Worm (Caenorhabditis elegans) whole organism, L1 larva: ENCODE data around the gene gpa-6.

Experiments used
- C04F5.9 ChIP-seq: sonication (generic microtip); optimal IDR thresholded peaks from 2 replicates; lab custom pipeline; 2016; ENCODE audit warnings: missing genetic modification characterization, missing compliant biosample characterization
- C34B4.2 ChIP-seq: sonication (generic microtip); optimal IDR thresholded peaks from 2 replicates; lab custom pipeline; 2017; ENCODE audit warnings: mild to moderate bottlenecking, missing genetic modification characterization, missing compliant biosample characterization
- F16B12.6 ChIP-seq: fragments of 150-350 bp; optimal IDR thresholded peaks from 2 replicates; lab custom pipeline; 2014; ENCODE audit warnings: missing biosample characterization, missing genetic modification characterization
- Y116A8C.19 ChIP-seq: sonication (generic microtip); optimal IDR thresholded peaks from 2 replicates; lab custom pipeline; 2016; ENCODE audit warnings: missing compliant biosample characterization, missing genetic modification characterization, borderline replicate concordance
- aha-1 ChIP-seq: fragments of 150-350 bp; optimal IDR thresholded peaks from 2 replicates; lab custom pipeline; 2014; ENCODE audit warnings: missing biosample characterization, missing genetic modification characterization
- alr-1 ChIP-seq: fragments of 200-800 bp; sonication (Bioruptor generic); optimal IDR thresholded peaks from 2 replicates; lab custom pipeline; 2018; ENCODE audit warnings: borderline replicate concordance, mild to moderate bottlenecking, missing genetic modification characterization, missing compliant biosample characterization
- aly-2 ChIP-seq: fragments of 150-350 bp; optimal IDR thresholded peaks from 2 replicates; lab custom pipeline; 2014; ENCODE audit warnings: missing biosample characterization, missing genetic modification characterization
- ama-1 ChIP-seq: fragments of 150-350 bp; optimal IDR thresholded peaks from 2 replicates; lab custom pipeline; 2014
- ceh-63 ChIP-seq: fragments of 200-800 bp; sonication (Bioruptor generic); optimal IDR thresholded peaks from 2 replicates; lab custom pipeline; 2018; ENCODE audit warnings: mild to moderate bottlenecking, missing genetic modification characterization, missing compliant biosample characterization
- ceh-8 ChIP-seq: fragments of 200-800 bp; sonication (Bioruptor generic); optimal IDR thresholded peaks from 2 replicates; lab custom pipeline; 2018; ENCODE audit warnings: mild to moderate bottlenecking, missing genetic modification characterization, moderate library complexity, missing compliant biosample characterization
- ceh-88 ChIP-seq: fragments of 200-800 bp; sonication (Bioruptor generic); IDR thresholded peaks from 2 replicates; pipeline ENCODE4 v1.3.6; 2022; ENCODE audit warnings: missing genetic modification characterization, missing compliant biosample characterization
- ceh-90 ChIP-seq: sonication (generic microtip); optimal IDR thresholded peaks from 2 replicates; lab custom pipeline; 2016; ENCODE audit warnings: missing genetic modification characterization, missing compliant biosample characterization
- ces-1 ChIP-seq: fragments of 150-350 bp; optimal IDR thresholded peaks from 2 replicates; lab custom pipeline; 2014; ENCODE audit warnings: missing biosample characterization, missing genetic modification reagents, missing genetic modification characterization
- egl-13 ChIP-seq: sonication (generic microtip); optimal IDR thresholded peaks from 2 replicates; lab custom pipeline; 2016; ENCODE audit warnings: missing genotype, missing genetic modification reagents, missing genetic modification characterization, missing compliant biosample characterization
- elt-2 ChIP-seq: sonication (generic microtip); optimal IDR thresholded peaks from 2 replicates; lab custom pipeline; 2016; ENCODE audit warnings: missing genetic modification characterization, mild to moderate bottlenecking, inconsistent platforms, missing compliant biosample characterization, missing genetic modification reagents
- elt-3 ChIP-seq, 6 experiments: fragments of 150-350 bp in 1 of 6; sonication (generic microtip); optimal IDR thresholded peaks; 2 replicates each; lab custom pipeline; 2017 to 2018; ENCODE audit warnings: missing biosample characterization in 6 of 6, missing genetic modification characterization in 6 of 6, inconsistent platforms in 1 of 6
- ets-5 ChIP-seq: fragments of 200-800 bp; sonication (Bioruptor generic); IDR thresholded peaks from 2 replicates; pipeline ENCODE4 v1.3.6; 2022; ENCODE audit warnings: missing genetic modification characterization, missing compliant biosample characterization
- fkh-10 ChIP-seq: sonication (generic microtip); optimal IDR thresholded peaks from 2 replicates; lab custom pipeline; 2017; ENCODE audit warnings: missing biosample characterization, missing genetic modification reagents, missing genetic modification characterization
- fos-1 ChIP-seq: fragments of 150-350 bp; optimal IDR thresholded peaks from 2 replicates; lab custom pipeline; 2014; ENCODE audit warnings: missing biosample characterization, missing genetic modification characterization
- hlh-17 ChIP-seq: fragments of 200-800 bp; sonication (Bioruptor generic); optimal IDR thresholded peaks from 2 replicates; lab custom pipeline; 2018; ENCODE audit warnings: missing genetic modification characterization, mild to moderate bottlenecking, missing compliant biosample characterization, moderate library complexity, borderline replicate concordance
- hlh-4 ChIP-seq: sonication (generic microtip); optimal IDR thresholded peaks from 2 replicates; lab custom pipeline; 2016; ENCODE audit warnings: mild to moderate bottlenecking, missing genetic modification characterization, missing compliant biosample characterization
- hpl-2 ChIP-seq: fragments of 150-350 bp; optimal IDR thresholded peaks from 2 replicates; lab custom pipeline; 2014; ENCODE audit warnings: missing biosample characterization, missing genetic modification reagents, missing genetic modification characterization
- irx-1 ChIP-seq: sonication (generic microtip); optimal IDR thresholded peaks from 2 replicates; lab custom pipeline; 2016; ENCODE audit warnings: missing genetic modification characterization, missing compliant biosample characterization
- isw-1 ChIP-seq: fragments of 200-800 bp; sonication (Bioruptor generic); IDR thresholded peaks from 2 replicates; pipeline ENCODE4 v1.3.6; 2022; ENCODE audit warnings: missing genetic modification characterization, missing compliant biosample characterization
- jun-1 ChIP-seq: fragments of 150-350 bp; optimal IDR thresholded peaks from 2 replicates; lab custom pipeline; 2014; ENCODE audit warnings: missing biosample characterization, missing genetic modification reagents, missing genetic modification characterization
- lir-3 ChIP-seq: sonication (generic microtip); optimal IDR thresholded peaks from 2 replicates; lab custom pipeline; 2016; ENCODE audit warnings: mild to moderate bottlenecking, missing genetic modification characterization, moderate library complexity, missing compliant biosample characterization; ENCODE audit not compliant: poor library complexity
- lsy-2 ChIP-seq, 2 experiments: fragments of 150-350 bp; optimal IDR thresholded peaks; 2 replicates each; lab custom pipeline; 2014; ENCODE audit warnings: missing biosample characterization in 2 of 2, missing genetic modification characterization in 2 of 2
- mab-9 ChIP-seq: fragments of 200-800 bp; sonication (Bioruptor generic); IDR thresholded peaks from 2 replicates; pipeline ENCODE4 v1.3.6; 2022; ENCODE audit warnings: missing genetic modification reagents, missing genetic modification characterization, missing compliant biosample characterization
- mdl-1 ChIP-seq, 2 experiments: fragments of 150-350 bp; optimal IDR thresholded peaks; 2 replicates each; lab custom pipeline; 2014 to 2017; ENCODE audit warnings: missing biosample characterization in 2 of 2, missing genetic modification characterization in 2 of 2, inconsistent platforms in 1 of 2
- nhr-19 ChIP-seq: fragments of 200-800 bp; sonication (Bioruptor generic); conservative IDR thresholded peaks from 2 replicates; pipeline ENCODE4 v1.3.6; 2022; ENCODE audit warnings: missing genetic modification characterization, missing compliant biosample characterization
- nhr-28 ChIP-seq: fragments of 150-350 bp; optimal IDR thresholded peaks from 2 replicates; lab custom pipeline; 2014; ENCODE audit warnings: missing biosample characterization, missing genetic modification characterization
- nhr-47 ChIP-seq: sonication (generic microtip); optimal IDR thresholded peaks from 2 replicates; lab custom pipeline; 2016; ENCODE audit warnings: mild to moderate bottlenecking, missing genetic modification characterization, moderate library complexity, missing compliant biosample characterization
- nhr-71 ChIP-seq: sonication (generic microtip); optimal IDR thresholded peaks from 2 replicates; lab custom pipeline; 2016; ENCODE audit warnings: mild to moderate bottlenecking, missing genetic modification characterization, moderate library complexity, missing compliant biosample characterization
- nhr-76 ChIP-seq: sonication (generic microtip); optimal IDR thresholded peaks from 2 replicates; lab custom pipeline; 2017; ENCODE audit warnings: missing biosample characterization, missing genetic modification characterization
- nhr-77 ChIP-seq: fragments of 150-350 bp; optimal IDR thresholded peaks from 2 replicates; lab custom pipeline; 2014; ENCODE audit warnings: missing biosample characterization, missing genetic modification characterization
- nhr-84 ChIP-seq: sonication (generic microtip); optimal IDR thresholded peaks from 2 replicates; lab custom pipeline; 2017; ENCODE audit warnings: missing biosample characterization, missing genetic modification characterization
- nhr-90 ChIP-seq: sonication (generic microtip); optimal IDR thresholded peaks from 2 replicates; lab custom pipeline; 2016; ENCODE audit warnings: mild to moderate bottlenecking, missing genetic modification characterization, missing compliant biosample characterization; ENCODE audit not compliant: poor library complexity
- pag-3 ChIP-seq: sonication (generic microtip); optimal IDR thresholded peaks from 2 replicates; lab custom pipeline; 2017; ENCODE audit warnings: missing genetic modification characterization, mild to moderate bottlenecking, missing compliant biosample characterization, antibody characterized with exemption, borderline replicate concordance; ENCODE audit not compliant: insufficient read depth
- pqm-1 ChIP-seq: sonication (generic microtip); optimal IDR thresholded peaks from 3 replicates; lab custom pipeline; 2017; ENCODE audit warnings: missing biosample characterization, missing genetic modification characterization
- rnt-1 ChIP-seq: sonication (generic microtip); optimal IDR thresholded peaks from 2 replicates; lab custom pipeline; 2016; ENCODE audit warnings: mild to moderate bottlenecking, missing genetic modification characterization, moderate library complexity, missing compliant biosample characterization
- snpc-4 ChIP-seq: fragments of 150-350 bp; optimal IDR thresholded peaks from 2 replicates; lab custom pipeline; 2014; ENCODE audit warnings: missing biosample characterization, missing genetic modification characterization
- sox-4 ChIP-seq: sonication (generic microtip); optimal IDR thresholded peaks from 2 replicates; lab custom pipeline; 2016; ENCODE audit warnings: missing genetic modification characterization, missing compliant biosample characterization
- sup-37 ChIP-seq: fragments of 200-800 bp; sonication (Bioruptor generic); optimal IDR thresholded peaks from 2 replicates; lab custom pipeline; 2018; ENCODE audit warnings: mild to moderate bottlenecking, missing genetic modification characterization, missing compliant biosample characterization
- swsn-7 ChIP-seq: sonication (generic microtip); optimal IDR thresholded peaks from 2 replicates; lab custom pipeline; 2016; ENCODE audit warnings: missing genetic modification characterization, missing compliant biosample characterization
- tbx-2 ChIP-seq: sonication (generic microtip); optimal IDR thresholded peaks from 2 replicates; lab custom pipeline; 2016; ENCODE audit warnings: missing genetic modification characterization, missing compliant biosample characterization
- unc-130 ChIP-seq: fragments of 150-350 bp; optimal IDR thresholded peaks from 2 replicates; lab custom pipeline; 2017; ENCODE audit warnings: missing biosample characterization, missing genetic modification characterization, inconsistent platforms
- unc-30 ChIP-seq: sonication (generic microtip); optimal IDR thresholded peaks from 2 replicates; lab custom pipeline; 2017; ENCODE audit warnings: missing biosample characterization, missing genetic modification characterization
- vab-15 ChIP-seq: sonication (generic microtip); optimal IDR thresholded peaks from 2 replicates; lab custom pipeline; 2017; ENCODE audit warnings: missing genotype, mild to moderate bottlenecking, missing genetic modification characterization, missing compliant biosample characterization
- xbp-1 ChIP-seq: sonication (generic microtip); optimal IDR thresholded peaks from 2 replicates; lab custom pipeline; 2016; ENCODE audit warnings: missing genetic modification characterization, missing compliant biosample characterization
- ztf-11 ChIP-seq, 2 experiments: sonication (generic microtip); optimal IDR thresholded peaks; 2 replicates each; lab custom pipeline; 2016 to 2017; ENCODE audit warnings: missing genetic modification characterization in 2 of 2, missing biosample characterization in 1 of 2, missing compliant biosample characterization in 1 of 2
- ztf-4 ChIP-seq: fragments of 150-350 bp; optimal IDR thresholded peaks from 2 replicates; lab custom pipeline; 2014; ENCODE audit warnings: missing biosample characterization, missing genetic modification characterization

The gpa-6 gene

DNA sequence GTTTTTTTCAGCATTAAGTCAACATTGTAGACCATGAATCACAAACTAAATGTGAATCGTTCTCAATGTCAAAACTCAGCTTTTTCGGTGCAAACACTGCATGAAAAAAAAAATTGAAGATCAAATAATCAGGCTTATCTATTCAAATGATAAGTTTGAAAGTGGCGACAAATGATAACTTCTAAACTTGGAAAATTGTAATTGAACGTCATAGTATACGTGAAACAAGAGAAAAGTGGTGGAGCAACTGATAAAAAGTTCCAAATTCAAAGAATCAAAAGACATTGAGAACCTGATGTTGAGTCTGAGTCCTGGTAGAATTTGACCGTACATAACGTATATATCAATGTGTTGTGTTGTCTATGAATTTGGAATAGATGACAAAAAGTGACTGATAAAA lies 27.8 kb upstream of the gpa-6 start:
- TF ChIP-seq pqm-1 (no peak), ama-1 (lab: Kevin White, UChicago) (no peak), ztf-4 (no peak), unc-130 (tag; lab: Kevin White, UChicago) (no peak), ceh-63 (GFP tag; lab: Kevin White, UChicago) (no peak), hpl-2 (GFP tag; lab: Kevin White, UChicago) (no peak), elt-2 (peak; percentile 83), lir-3 (tag; lab: Kevin White, UChicago) (no peak)
- TF ChIP-seq, all 84 proteins: peak for 1

DNA sequence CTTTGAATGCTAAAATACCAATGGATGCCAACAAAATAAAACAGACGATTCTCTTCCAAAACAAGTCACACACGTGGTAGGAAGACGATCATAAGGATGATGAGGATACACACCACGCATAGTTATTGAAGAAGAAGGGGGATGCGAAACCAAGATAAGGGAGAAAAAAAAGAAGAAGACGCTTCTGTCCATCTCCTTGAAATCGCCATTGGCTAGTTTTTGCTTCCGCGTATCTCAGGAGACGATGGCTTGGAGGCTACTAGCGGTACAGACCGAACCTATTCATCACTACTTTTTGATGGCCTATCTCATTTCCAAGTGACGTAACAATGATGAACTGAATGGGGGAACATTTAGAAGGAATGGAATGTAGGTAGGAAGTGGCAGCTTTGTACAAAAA lies 26.7 kb upstream of the gpa-6 start:
- TF ChIP-seq tbx-2, result peak; percentile 13
- TF ChIP-seq Y116A8C.19 (tag; lab: Kevin White, UChicago), result no peak
- TF ChIP-seq nhr-71, result peak; percentile 45
- no peak for TF ChIP-seq C04F5.9 (tag; lab: Kevin White, UChicago)
- no peak for TF ChIP-seq aly-2
- no peak for TF ChIP-seq nhr-28 (tag; lab: Kevin White, UChicago)
- TF ChIP-seq egl-13 (tag; lab: Kevin White, UChicago), result no peak
- TF ChIP-seq elt-3 (tag; optimal IDR thresholded peaks at IDR 0.05; lab: Kevin White, UChicago), result peak in 2 of 6 experiments; percentile 38 to 41
- no peak for TF ChIP-seq pag-3 (tag; lab: Kevin White, UChicago)
- no peak for TF ChIP-seq ceh-8 (GFP tag; lab: Kevin White, UChicago)
- TF ChIP-seq xbp-1, result no peak
- no peak for TF ChIP-seq aha-1 (tag; lab: Kevin White, UChicago)
- no peak for TF ChIP-seq ceh-90 (tag; lab: Kevin White, UChicago)
- TF ChIP-seq fkh-10 (GFP tag; lab: Kevin White, UChicago), result no peak
- TF ChIP-seq nhr-84, result no peak
- TF ChIP-seq F16B12.6 (tag; lab: Kevin White, UChicago), result no peak
- TF ChIP-seq nhr-77 (tag; lab: Kevin White, UChicago), result no peak
- no peak for TF ChIP-seq swsn-7
- no peak for TF ChIP-seq lir-3 (tag; lab: Kevin White, UChicago)
- TF ChIP-seq alr-1 (tag; lab: Kevin White, UChicago), result no peak
- TF ChIP-seq nhr-90, result peak; percentile 41
- TF ChIP-seq mdl-1 (tag; optimal IDR thresholded peaks at IDR 0.05; lab: Kevin White, UChicago), result peak in 1 of 2 experiments; percentile 74
- no peak for TF ChIP-seq snpc-4 (tag; lab: Kevin White, UChicago)
- TF ChIP-seq vab-15, result no peak
- TF ChIP-seq jun-1 (tag; lab: Kevin White, UChicago), result no peak
- TF ChIP-seq ztf-4, result no peak
- TF ChIP-seq C34B4.2, result no peak
- no peak for TF ChIP-seq nhr-76
- TF ChIP-seq sox-4 (tag; lab: Kevin White, UChicago), result no peak
- TF ChIP-seq ceh-63 (GFP tag; lab: Kevin White, UChicago), result no peak
- TF ChIP-seq fos-1 (tag; lab: Kevin White, UChicago), result no peak
- no peak for TF ChIP-seq irx-1
- no peak for TF ChIP-seq hpl-2 (GFP tag; lab: Kevin White, UChicago)
- TF ChIP-seq sup-37 (GFP tag; lab: Kevin White, UChicago), result no peak
- TF ChIP-seq ets-5 (GFP tag; lab: Robert Waterston, UW), result no peak
- no peak for TF ChIP-seq isw-1 (GFP tag; lab: Robert Waterston, UW)
- no peak for TF ChIP-seq ceh-88
- no peak for TF ChIP-seq ztf-11 (tag; optimal IDR thresholded peaks at IDR 0.05; lab: Kevin White, UChicago)
- TF ChIP-seq rnt-1, result peak; percentile 13
- TF ChIP-seq hlh-17 (GFP tag; lab: Kevin White, UChicago), result no peak
- no peak for TF ChIP-seq mab-9 (GFP tag; lab: Robert Waterston, UW)
- TF ChIP-seq nhr-19 (GFP tag; lab: Robert Waterston, UW), result no peak
- no peak for TF ChIP-seq hlh-4 (tag; lab: Kevin White, UChicago)
- no peak for TF ChIP-seq lsy-2 (tag; optimal IDR thresholded peaks at IDR 0.05; lab: Kevin White, UChicago)
- peak; percentile 8 for TF ChIP-seq nhr-47 (tag; lab: Kevin White, UChicago)
- no peak for TF ChIP-seq ces-1 (GFP tag; lab: Kevin White, UChicago)
- TF ChIP-seq unc-30 (tag; lab: Kevin White, UChicago), result no peak
